Fruit fly (Drosophila melanogaster) whole organism, wandering third instar larva: ENCODE results near the gene CG34124.

Experiments
- Dfd ChIP-seq: fragments of >200 bp; optimal IDR thresholded peaks from 2 replicates; lab custom pipeline; 2017; ENCODE audit warnings: missing biosample characterization, missing genetic modification characterization
- OdsH ChIP-seq: fragments of 200-800 bp; sonication (Bioruptor generic); optimal IDR thresholded peaks from 2 replicates; lab custom pipeline; 2016; ENCODE audit warnings: missing biosample characterization, mild to moderate bottlenecking, missing genetic modification characterization
- Vsx2 ChIP-seq: fragments of 200-300, 225-300 bp; sonication (Bioruptor generic); optimal IDR thresholded peaks from 2 replicates; lab custom pipeline; 2018; ENCODE audit warnings: missing biosample characterization, missing genetic modification characterization; ENCODE audit not compliant: partially characterized antibody
- brk ChIP-seq: fragments of 200-800 bp; sonication (Bioruptor generic); optimal IDR thresholded peaks from 2 replicates; lab custom pipeline; 2016; ENCODE audit warnings: missing biosample characterization, mild to moderate bottlenecking, missing genetic modification characterization
- lola ChIP-seq: fragments of >200 bp; optimal IDR thresholded peaks from 2 replicates; lab custom pipeline; 2017; ENCODE audit warnings: missing biosample characterization, missing genetic modification characterization

DNA sequence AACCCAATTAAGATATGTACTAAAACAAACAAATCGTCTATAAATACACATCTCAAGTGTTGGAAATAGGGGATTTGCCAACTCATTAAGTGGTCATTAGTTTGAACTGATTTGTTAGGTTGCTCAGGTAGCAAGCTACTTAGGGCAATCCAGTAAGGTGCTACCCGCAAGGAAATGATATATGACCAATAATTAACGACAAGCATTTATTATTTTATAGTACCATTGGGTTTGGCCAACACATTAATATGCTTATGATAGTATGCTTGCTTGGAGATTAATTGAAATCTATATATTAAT lies 37.6 kb downstream of the CG34124 start:
- TF ChIP-seq OdsH = no peak
- no peak for TF ChIP-seq Dfd (GFP tag; lab: Kevin White, UChicago)
- TF ChIP-seq lola (GFP tag; lab: Kevin White, UChicago) = no peak
- TF ChIP-seq brk (GFP tag; lab: Kevin White, UChicago) = no peak
- TF ChIP-seq Vsx2 (GFP tag; lab: Kevin White, UChicago) = no peak
